Fruit fly (Drosophila melanogaster) Kc167 (cell line): ENCODE results near the gene CG18563.

Experiments used
- Myc ChIP-seq: fragments of >200 bp; optimal IDR thresholded peaks from 2 replicates; lab custom pipeline; 2017; ENCODE audit warnings: missing external identifiers
- Sin3A ChIP-seq: fragments of >200 bp; optimal IDR thresholded peaks from 2 replicates; lab custom pipeline; 2018; ENCODE audit warnings: missing external identifiers
- h ChIP-seq: fragments of >200 bp; optimal IDR thresholded peaks from 3 replicates; lab custom pipeline; 2018; ENCODE audit warnings: missing external identifiers
- insv ChIP-seq: fragments of >200 bp; optimal IDR thresholded peaks from 3 replicates; lab custom pipeline; 2018; ENCODE audit warnings: missing external identifiers
- ttk ChIP-seq: sonication (Bioruptor generic); optimal IDR thresholded peaks from 2 replicates; lab custom pipeline; 2017; ENCODE audit warnings: missing external identifiers

DNA sequence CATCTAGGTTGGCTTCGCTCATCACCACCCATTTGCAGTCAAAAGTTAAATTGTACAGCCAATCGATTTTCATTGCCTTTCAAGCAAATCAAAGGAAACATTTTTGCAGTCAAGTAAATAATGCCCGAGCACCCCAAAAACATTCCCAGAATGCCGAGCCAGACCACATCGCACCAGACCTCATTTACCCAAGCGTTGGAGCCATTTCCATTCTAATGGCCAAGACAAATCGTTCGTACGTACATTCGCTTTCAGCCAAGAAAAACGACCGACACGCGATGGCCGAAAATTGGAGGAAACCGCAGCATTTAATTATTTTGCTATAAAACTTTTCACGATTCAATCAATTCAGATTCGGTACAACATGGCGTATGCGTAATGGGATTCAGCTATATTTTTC lies 32.8 kb downstream of the CG18563 start:
- TF ChIP-seq Myc (no peak), insv (lab: Kevin White, UChicago) (no peak), h (lab: Kevin White, UChicago) (no peak), Sin3A (lab: Kevin White, UChicago) (no peak), ttk (no peak)
